Worm (Caenorhabditis elegans) whole organism, mixed stage, embryonic: Measurements from ENCODE around the gene Y41D4B.11.

ENCODE experiments used
- blmp-1 ChIP-seq: fragments of 150-350 bp; optimal IDR thresholded peaks from 2 replicates; lab custom pipeline; 2014; ENCODE audit warnings: missing biosample characterization, missing genetic modification characterization
- elt-1 ChIP-seq: sonication (generic microtip); optimal IDR thresholded peaks from 2 replicates; lab custom pipeline; 2017; ENCODE audit warnings: missing genetic modification characterization, mild to moderate bottlenecking, missing compliant biosample characterization, antibody characterized with exemption, moderate library complexity, borderline replicate concordance; ENCODE audit not compliant: insufficient read depth
- lsy-2 ChIP-seq: fragments of 150-350 bp; optimal IDR thresholded peaks from 2 replicates; lab custom pipeline; 2014; ENCODE audit warnings: missing biosample characterization, missing genetic modification characterization
- mep-1 ChIP-seq: fragments of 150-350 bp; optimal IDR thresholded peaks from 2 replicates; lab custom pipeline; 2017; ENCODE audit warnings: missing biosample characterization, missing genetic modification reagents, missing genetic modification characterization, inconsistent platforms
- mls-2 ChIP-seq: sonication (generic microtip); optimal IDR thresholded peaks from 2 replicates; lab custom pipeline; 2016; ENCODE audit warnings: mild to moderate bottlenecking, missing genetic modification characterization, moderate library complexity, missing compliant biosample characterization
- nhr-12 ChIP-seq: fragments of 150-350 bp; optimal IDR thresholded peaks from 2 replicates; lab custom pipeline; 2014; ENCODE audit warnings: missing biosample characterization, missing genetic modification characterization
- nhr-237 ChIP-seq: fragments of 150-350 bp; optimal IDR thresholded peaks from 2 replicates; lab custom pipeline; 2014; ENCODE audit warnings: missing biosample characterization, missing genetic modification characterization
- nhr-76 ChIP-seq: sonication (generic microtip); optimal IDR thresholded peaks from 2 replicates; lab custom pipeline; 2017; ENCODE audit warnings: missing biosample characterization, missing genetic modification characterization
- pha-4 ChIP-seq: fragments of 150-350 bp; optimal IDR thresholded peaks from 2 replicates; lab custom pipeline; 2018; ENCODE audit warnings: missing biosample characterization, missing genetic modification reagents, missing genetic modification characterization
- snpc-4 ChIP-seq: fragments of 150-350 bp; optimal IDR thresholded peaks from 2 replicates; lab custom pipeline; 2014; ENCODE audit warnings: missing biosample characterization, missing genetic modification characterization
- zip-8 ChIP-seq: fragments of 150-350 bp; optimal IDR thresholded peaks from 2 replicates; lab custom pipeline; 2014; ENCODE audit warnings: missing biosample characterization, missing genetic modification characterization

- TF ChIP-seq elt-1 (tag; lab: Kevin White, UChicago) = no peak
- TF ChIP-seq nhr-76 = no peak
- TF ChIP-seq zip-8 (tag; lab: Kevin White, UChicago) = no peak
- no peak for TF ChIP-seq mep-1
- peak; percentile 13 for TF ChIP-seq pha-4
- no peak for TF ChIP-seq nhr-12
- peak; percentile 54 for TF ChIP-seq nhr-237 (tag; lab: Kevin White, UChicago)
- no peak for TF ChIP-seq lsy-2 (tag; lab: Kevin White, UChicago)
- no peak for TF ChIP-seq snpc-4 (tag; lab: Kevin White, UChicago)
- no peak for TF ChIP-seq blmp-1 (tag; lab: Kevin White, UChicago)
- no peak for TF ChIP-seq mls-2 (tag; lab: Kevin White, UChicago)
Measured at ce11 chrIV:1655312-1655711, 49.8 kb downstream of the Y41D4B.11 start.
